Fruit fly (Drosophila melanogaster) whole organism, embryonic: Measurements from ENCODE around the gene neur.

Experiments used
- CG10209 ChIP-seq: fragments of 200-800 bp; sonication (Bioruptor generic); optimal IDR thresholded peaks from 3 replicates; lab custom pipeline; 2017; ENCODE audit warnings: missing biosample characterization, mild to moderate bottlenecking, missing genetic modification characterization, missing genetic modification reagents
- CG10543 ChIP-seq: fragments of 200-800 bp; sonication (Bioruptor generic); optimal IDR thresholded peaks from 3 replicates; lab custom pipeline; 2017; ENCODE audit warnings: missing biosample characterization, mild to moderate bottlenecking, missing genetic modification characterization, moderate library complexity
- CG13775 ChIP-seq: fragments of 200-800 bp; sonication (Bioruptor generic); optimal IDR thresholded peaks from 3 replicates; lab custom pipeline; 2017; ENCODE audit warnings: missing biosample characterization, mild to moderate bottlenecking, missing genetic modification characterization
- CG1603 ChIP-seq: fragments of 200-800 bp; sonication (Bioruptor generic); optimal IDR thresholded peaks from 2 replicates; lab custom pipeline; 2019; ENCODE audit warnings: missing biosample characterization, mild to moderate bottlenecking, missing genetic modification characterization, moderate library complexity
- CG1647 ChIP-seq: fragments of 200-800 bp; sonication (Bioruptor generic); optimal IDR thresholded peaks from 3 replicates; lab custom pipeline; 2016; ENCODE audit warnings: missing biosample characterization, missing genetic modification characterization
- CG16815 ChIP-seq: fragments of 200-800 bp; sonication (Bioruptor generic); optimal IDR thresholded peaks from 3 replicates; lab custom pipeline; 2017; ENCODE audit warnings: missing biosample characterization, mild to moderate bottlenecking, missing genetic modification characterization
- CG16863 ChIP-seq: fragments of 200-800 bp; sonication (Bioruptor generic); optimal IDR thresholded peaks from 3 replicates; lab custom pipeline; 2016; ENCODE audit warnings: missing biosample characterization, missing genetic modification characterization
- CG17361 ChIP-seq: fragments of 200-800 bp; sonication (Bioruptor generic); IDR thresholded peaks from 3 replicates; pipeline ENCODE4 v1.3.6; 2022; ENCODE audit warnings: missing biosample characterization, missing genetic modification characterization
- CG1792 ChIP-seq: fragments of 200-800 bp; sonication (Bioruptor generic); optimal IDR thresholded peaks from 2 replicates; lab custom pipeline; 2016; ENCODE audit warnings: missing biosample characterization, missing genetic modification characterization
- CG18011 ChIP-seq: fragments of 200-800 bp; sonication (Bioruptor generic); optimal IDR thresholded peaks from 2 replicates; lab custom pipeline; 2017; ENCODE audit warnings: missing biosample characterization, missing genetic modification characterization, mild to moderate bottlenecking, moderate library complexity, missing genotype
- CG18619 ChIP-seq: fragments of 200-800 bp; sonication (Bioruptor generic); optimal IDR thresholded peaks from 3 replicates; lab custom pipeline; 2017; ENCODE audit warnings: missing biosample characterization, mild to moderate bottlenecking, missing genetic modification characterization
- CG3065 ChIP-seq: fragments of 200-800 bp; sonication (Bioruptor generic); optimal IDR thresholded peaks from 2 replicates; lab custom pipeline; 2016; ENCODE audit warnings: missing biosample characterization, missing genetic modification characterization
- CG31441 ChIP-seq: fragments of 200-800 bp; sonication (Bioruptor generic); IDR thresholded peaks from 2 replicates; pipeline ENCODE4 v1.3.6; 2022; ENCODE audit warnings: missing biosample characterization, missing genetic modification characterization
- CG3281 ChIP-seq: fragments of 200-800 bp; sonication (Bioruptor generic); optimal IDR thresholded peaks from 3 replicates; lab custom pipeline; 2017; ENCODE audit warnings: missing biosample characterization, mild to moderate bottlenecking, missing genetic modification characterization
- CG33557 ChIP-seq: fragments of 200-800 bp; sonication (Bioruptor generic); optimal IDR thresholded peaks from 2 replicates; lab custom pipeline; 2019; ENCODE audit warnings: missing biosample characterization, mild to moderate bottlenecking, missing genetic modification characterization, moderate library complexity
- CG3407 ChIP-seq: fragments of 200-800 bp; sonication (Bioruptor generic); optimal IDR thresholded peaks from 2 replicates; lab custom pipeline; 2018; ENCODE audit warnings: missing biosample characterization, mild to moderate bottlenecking, missing genetic modification characterization
- CG4282 ChIP-seq: fragments of 200-800 bp; sonication (Bioruptor generic); optimal IDR thresholded peaks from 2 replicates; lab custom pipeline; 2016; ENCODE audit warnings: missing biosample characterization, missing genetic modification characterization
- CG4617 ChIP-seq: fragments of 200-800 bp; sonication (Bioruptor generic); optimal IDR thresholded peaks from 3 replicates; lab custom pipeline; 2016; ENCODE audit warnings: missing biosample characterization, missing genetic modification characterization, borderline replicate concordance
- CG5245 ChIP-seq: fragments of 200-800 bp; sonication (Bioruptor generic); optimal IDR thresholded peaks from 3 replicates; lab custom pipeline; 2016; ENCODE audit warnings: missing biosample characterization, missing genetic modification characterization
- CG6689 ChIP-seq: fragments of 200-800 bp; sonication (Bioruptor generic); IDR thresholded peaks from 2 replicates; pipeline ENCODE4 v1.3.6; 2022; ENCODE audit warnings: missing biosample characterization, missing genetic modification characterization
- CG6813 ChIP-seq: fragments of 200-800 bp; sonication (Bioruptor generic); optimal IDR thresholded peaks from 2 replicates; lab custom pipeline; 2017; ENCODE audit warnings: missing biosample characterization, missing genetic modification characterization, mild to moderate bottlenecking, moderate library complexity, missing genetic modification reagents
- CG7556 ChIP-seq: fragments of 200-800 bp; sonication (Bioruptor generic); optimal IDR thresholded peaks from 2 replicates; lab custom pipeline; 2017; ENCODE audit warnings: missing biosample characterization, mild to moderate bottlenecking, missing genetic modification characterization
- CG7786 ChIP-seq: fragments of 200-800 bp; sonication (Bioruptor generic); optimal IDR thresholded peaks from 2 replicates; lab custom pipeline; 2016; ENCODE audit warnings: missing biosample characterization, missing genetic modification characterization
- D19A ChIP-seq: fragments of 200-800 bp; optimal IDR thresholded peaks from 3 replicates; lab custom pipeline; 2019; ENCODE audit warnings: missing biosample characterization, mild to moderate bottlenecking, missing genetic modification characterization, moderate library complexity
- Doc2 ChIP-seq: fragments of 200-800 bp; sonication (Bioruptor generic); IDR thresholded peaks from 2 replicates; pipeline ENCODE4 v1.3.6; 2022; ENCODE audit warnings: missing biosample characterization, missing genetic modification characterization
- E2f1 ChIP-seq: fragments of 200-800 bp; sonication (Bioruptor generic); IDR thresholded peaks from 2 replicates; pipeline ENCODE4 v1.3.6; 2022; ENCODE audit warnings: missing biosample characterization, missing genetic modification characterization
- Fer2 ChIP-seq: fragments of 200-800 bp; sonication (Bioruptor generic); optimal IDR thresholded peaks from 2 replicates; lab custom pipeline; 2018; ENCODE audit warnings: missing biosample characterization, mild to moderate bottlenecking, missing genetic modification characterization, moderate library complexity
- HmgD ChIP-seq: fragments of 200-800 bp; sonication (Bioruptor generic); optimal IDR thresholded peaks from 3 replicates; lab custom pipeline; 2016; ENCODE audit warnings: missing biosample characterization, missing genetic modification characterization
- Kr ChIP-seq: fragments of 200-800 bp; sonication (Bioruptor generic); optimal IDR thresholded peaks from 2 replicates; lab custom pipeline; 2017; ENCODE audit warnings: missing biosample characterization, mild to moderate bottlenecking, missing genetic modification characterization
- Myb ChIP-seq: fragments of 200-800 bp; sonication (Bioruptor generic); optimal IDR thresholded peaks from 2 replicates; lab custom pipeline; 2016; ENCODE audit warnings: missing biosample characterization, missing genetic modification characterization
- NC2α ChIP-seq: fragments of 200-800 bp; sonication (Bioruptor generic); optimal IDR thresholded peaks from 2 replicates; lab custom pipeline; 2016; ENCODE audit warnings: missing biosample characterization, missing genetic modification characterization
- Scr ChIP-seq: fragments of 200-800 bp; sonication (Bioruptor generic); IDR thresholded peaks from 2 replicates; pipeline ENCODE4 v1.3.6; 2022; ENCODE audit warnings: missing biosample characterization, missing genetic modification characterization; ENCODE audit not compliant: partially characterized antibody
- Tbp ChIP-seq: fragments of >200 bp; optimal IDR thresholded peaks from 2 replicates; lab custom pipeline; 2018; ENCODE audit warnings: missing biosample characterization, missing genetic modification characterization
- az2 ChIP-seq: fragments of 200-800 bp; sonication (Bioruptor generic); optimal IDR thresholded peaks from 3 replicates; lab custom pipeline; 2016; ENCODE audit warnings: missing biosample characterization, missing genetic modification characterization
- corto ChIP-seq: fragments of 200-800 bp; sonication (Bioruptor generic); optimal IDR thresholded peaks from 2 replicates; lab custom pipeline; 2016; ENCODE audit warnings: missing biosample characterization, mild to moderate bottlenecking, missing genetic modification characterization, moderate library complexity
- da ChIP-seq: fragments of 200-800 bp; sonication (Bioruptor generic); optimal IDR thresholded peaks from 2 replicates; lab custom pipeline; 2016; ENCODE audit warnings: missing biosample characterization, missing genetic modification characterization
- danr ChIP-seq: fragments of 200-800 bp; sonication (Bioruptor generic); IDR thresholded peaks from 2 replicates; pipeline ENCODE4 v1.3.6; 2022; ENCODE audit warnings: missing biosample characterization, missing genetic modification characterization
- fru ChIP-seq: fragments of >200 bp; optimal IDR thresholded peaks from 2 replicates; lab custom pipeline; 2017
- gcm2 ChIP-seq: fragments of 200-800 bp; sonication (Bioruptor generic); optimal IDR thresholded peaks from 2 replicates; lab custom pipeline; 2016; ENCODE audit warnings: missing biosample characterization, missing genetic modification characterization
- grau ChIP-seq: fragments of 200-800 bp; optimal IDR thresholded peaks from 3 replicates; lab custom pipeline; 2019; ENCODE audit warnings: missing biosample characterization, mild to moderate bottlenecking, missing genetic modification characterization, moderate library complexity
- gt ChIP-seq: fragments of 200-800 bp; sonication (Bioruptor generic); IDR thresholded peaks from 2 replicates; pipeline ENCODE4 v1.3.6; 2022; ENCODE audit warnings: missing biosample characterization, missing genetic modification characterization
- hbn ChIP-seq: fragments of 200-800 bp; sonication (Bioruptor generic); IDR thresholded peaks from 2 replicates; pipeline ENCODE4 v1.3.6; 2022; ENCODE audit warnings: missing biosample characterization, missing genetic modification characterization; ENCODE audit not compliant: partially characterized antibody
- lab ChIP-seq: fragments of 200-800 bp; sonication (Bioruptor generic); optimal IDR thresholded peaks from 3 replicates; lab custom pipeline; 2017; ENCODE audit warnings: missing biosample characterization, missing genetic modification characterization, mild to moderate bottlenecking, moderate library complexity, missing genetic modification reagents
- onecut ChIP-seq: fragments of 200-800 bp; sonication (Bioruptor generic); IDR thresholded peaks from 2 replicates; pipeline ENCODE4 v1.3.6; 2022; ENCODE audit warnings: missing biosample characterization, missing genetic modification characterization
- ro ChIP-seq: fragments of 200-800 bp; sonication (Bioruptor generic); IDR thresholded peaks from 2 replicates; pipeline ENCODE4 v1.3.6; 2022; ENCODE audit warnings: missing biosample characterization, missing genetic modification characterization
- row ChIP-seq: fragments of 200-800 bp; sonication (Bioruptor generic); IDR thresholded peaks from 3 replicates; pipeline ENCODE4 v1.3.6; 2022; ENCODE audit warnings: missing biosample characterization, missing genetic modification characterization
- slou ChIP-seq: fragments of 200-800 bp; sonication (Bioruptor generic); optimal IDR thresholded peaks from 3 replicates; lab custom pipeline; 2016; ENCODE audit warnings: missing biosample characterization, missing genetic modification characterization
- slp2 ChIP-seq: fragments of 200-800 bp; sonication (Bioruptor generic); optimal IDR thresholded peaks from 2 replicates; lab custom pipeline; 2016; ENCODE audit warnings: missing biosample characterization, missing genetic modification characterization
- stc ChIP-seq: fragments of 200-800 bp; sonication (Bioruptor generic); IDR thresholded peaks from 2 replicates; pipeline ENCODE4 v1.3.6; 2022; ENCODE audit warnings: missing biosample characterization, missing genetic modification characterization
- sug ChIP-seq: fragments of 200-800 bp; optimal IDR thresholded peaks from 2 replicates; lab custom pipeline; 2019; ENCODE audit warnings: missing biosample characterization, mild to moderate bottlenecking, missing genetic modification characterization, moderate library complexity
- vnd ChIP-seq: fragments of 200-800 bp; sonication (Bioruptor generic); IDR thresholded peaks from 3 replicates; pipeline ENCODE4 v1.3.6; 2022; ENCODE audit warnings: missing biosample characterization, missing genetic modification characterization; ENCODE audit not compliant: partially characterized antibody
- zfh1 ChIP-seq: fragments of 200-800 bp; sonication (Bioruptor generic); IDR thresholded peaks from 3 replicates; pipeline ENCODE4 v1.3.6; 2022; ENCODE audit warnings: missing biosample characterization, missing genetic modification characterization

The neur gene

dm6 chr3R:9064874-9065273 is 25.6 kb upstream of the neur start, which contains the start of the genes beag and Ada (continued):
- TF ChIP-seq CG4282 (GFP tag; lab: Kevin White, UChicago) (peak; percentile 5), gcm2 (GFP tag; lab: Kevin White, UChicago) (no peak), row (GFP tag; lab: Robert Waterston, UW) (peak; percentile 87), CG17361 (GFP tag; lab: Robert Waterston, UW) (no peak), Myb (peak; percentile 40), az2 (peak; percentile 1), stc (GFP tag; lab: Robert Waterston, UW) (no peak), CG7556 (GFP tag; lab: Kevin White, UChicago) (peak; percentile 27), CG3065 (GFP tag; lab: Kevin White, UChicago) (peak; percentile 43), Tbp (GFP tag; lab: Kevin White, UChicago) (no peak), CG18619 (no peak), slou (GFP tag; lab: Kevin White, UChicago) (no peak), hbn (GFP tag; lab: Robert Waterston, UW) (0 out of 2 replicates have a peak, but pooled peaks have one; percentile 13), lab (GFP tag; lab: Kevin White, UChicago) (peak; percentile 26), CG6689 (GFP tag; lab: Robert Waterston, UW) (no peak), grau (tag; lab: Kevin White, UChicago) (peak; percentile 63), slp2 (GFP tag; lab: Kevin White, UChicago) (no peak), Fer2 (tag; lab: Kevin White, UChicago) (peak; percentile 26), ro (GFP tag; lab: Robert Waterston, UW) (no peak), vnd (GFP tag; lab: Robert Waterston, UW) (no peak), E2f1 (GFP tag; lab: Robert Waterston, UW) (0 out of 2 replicates have a peak, but pooled peaks have one; percentile 23), CG18011 (GFP tag; lab: Kevin White, UChicago) (peak; percentile 40), sug (tag; lab: Kevin White, UChicago) (peak; percentile 63), da (GFP tag; lab: Kevin White, UChicago) (no peak), CG4617 (GFP tag; lab: Kevin White, UChicago) (peak; percentile 94), CG1792 (GFP tag; lab: Kevin White, UChicago) (peak; percentile 5), CG6813 (no peak), CG10209 (GFP tag; lab: Kevin White, UChicago) (no peak), Kr (GFP tag; lab: Kevin White, UChicago) (no peak), NC2α (GFP tag; lab: Kevin White, UChicago) (no peak), CG1647 (GFP tag; lab: Kevin White, UChicago) (no peak), CG5245 (GFP tag; lab: Kevin White, UChicago) (no peak), fru (lab: Kevin White, UChicago) (no peak), CG1603 (tag; lab: Kevin White, UChicago) (peak; percentile 64), danr (GFP tag; lab: Robert Waterston, UW) (no peak), CG7786 (GFP tag; lab: Kevin White, UChicago) (peak; percentile 25), gt (GFP tag; lab: Robert Waterston, UW) (no peak), HmgD (GFP tag; lab: Kevin White, UChicago) (peak; percentile 9), D19A (tag; lab: Kevin White, UChicago) (no peak), CG31441 (GFP tag; lab: Robert Waterston, UW) (no peak), CG3407 (GFP tag; lab: Kevin White, UChicago) (no peak), CG13775 (GFP tag; lab: Kevin White, UChicago) (peak; percentile 17), zfh1 (GFP tag; lab: Robert Waterston, UW) (no peak), corto (no peak), CG3281 (GFP tag; lab: Kevin White, UChicago) (peak; percentile 83), CG16863 (GFP tag; lab: Kevin White, UChicago) (no peak), CG33557 (no peak), Doc2 (GFP tag; lab: Robert Waterston, UW) (no peak), onecut (GFP tag; lab: Robert Waterston, UW) (peak; percentile 89), CG10543 (GFP tag; lab: Kevin White, UChicago) (peak; percentile 8), Scr (GFP tag; lab: Robert Waterston, UW) (peak; percentile 55), CG16815 (GFP tag; lab: Kevin White, UChicago) (no peak)
